Fruit fly (Drosophila melanogaster): ENCODE data around the gene Nab2.
A peak's percentile ranks its signal among the peaks of the same experiment; 100 is the strongest.

The Nab2 gene

DNA sequence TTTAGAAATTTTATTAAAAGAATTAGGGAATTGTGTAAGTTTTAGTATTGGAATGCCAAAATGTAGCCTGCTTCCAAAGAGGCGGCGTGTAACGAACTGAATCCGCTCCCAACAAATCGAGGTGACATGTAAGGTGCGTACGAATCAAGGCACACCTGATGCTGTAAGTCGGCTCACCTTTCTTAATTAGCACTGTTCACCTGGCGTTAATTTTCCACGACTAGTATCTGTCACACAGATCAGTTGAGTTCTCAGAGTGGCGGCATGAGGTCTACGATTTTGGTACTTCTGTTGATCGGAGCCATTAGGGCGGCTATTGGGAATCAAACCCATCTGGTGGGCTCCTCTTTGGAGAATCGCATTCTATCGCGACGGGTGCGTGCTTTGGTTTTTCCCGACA lies 43.4 kb upstream of the Nab2 start, which contains the start of the genes CG5762 and CG33339:
Gene CG5762, minus strand, starts transcription at position 101 of the 400 bp plus-strand sequence.
Gene CG33339, plus strand, starts transcription at position 265 of the 400 bp plus-strand sequence.
- TF ChIP-seq Blimp-1 (GFP tag; optimal IDR thresholded peaks at IDR 0.05), result no peak
- TF ChIP-seq fkh (GFP tag; optimal IDR thresholded peaks at IDR 0.05), result no peak
- no peak for TF ChIP-seq CG6808 (GFP tag; optimal IDR thresholded peaks at IDR 0.05)
- TF ChIP-seq Gug (GFP tag; IDR thresholded peaks at IDR 0.05), result no peak
- no peak for TF ChIP-seq pdm3 (GFP tag; optimal IDR thresholded peaks at IDR 0.05)
- no peak for TF ChIP-seq CG1621 (tag; optimal IDR thresholded peaks at IDR 0.05)
- TF ChIP-seq CG8119 (GFP tag; IDR thresholded peaks at IDR 0.05), result no peak
- no peak for TF ChIP-seq CG4318 (GFP tag; optimal IDR thresholded peaks at IDR 0.05)
- TF ChIP-seq Hr4 (GFP tag; optimal IDR thresholded peaks at IDR 0.05), result no peak
- no peak for TF ChIP-seq cyc (GFP tag; optimal IDR thresholded peaks at IDR 0.05)
- no peak for TF ChIP-seq Eip78C (GFP tag)
- no peak for TF ChIP-seq Lpt (GFP tag; optimal IDR thresholded peaks at IDR 0.05)
- TF ChIP-seq Ets21C (GFP tag; optimal IDR thresholded peaks at IDR 0.05), result no peak
- TF ChIP-seq CG16779 (tag; optimal IDR thresholded peaks at IDR 0.05), result no peak
- TF ChIP-seq CG9139 (GFP tag; optimal IDR thresholded peaks at IDR 0.05), result no peak
- TF ChIP-seq CG6276 (GFP tag; optimal IDR thresholded peaks at IDR 0.05), result no peak
- no peak for TF ChIP-seq CG6163 (GFP tag; IDR thresholded peaks at IDR 0.05)

DNA sequence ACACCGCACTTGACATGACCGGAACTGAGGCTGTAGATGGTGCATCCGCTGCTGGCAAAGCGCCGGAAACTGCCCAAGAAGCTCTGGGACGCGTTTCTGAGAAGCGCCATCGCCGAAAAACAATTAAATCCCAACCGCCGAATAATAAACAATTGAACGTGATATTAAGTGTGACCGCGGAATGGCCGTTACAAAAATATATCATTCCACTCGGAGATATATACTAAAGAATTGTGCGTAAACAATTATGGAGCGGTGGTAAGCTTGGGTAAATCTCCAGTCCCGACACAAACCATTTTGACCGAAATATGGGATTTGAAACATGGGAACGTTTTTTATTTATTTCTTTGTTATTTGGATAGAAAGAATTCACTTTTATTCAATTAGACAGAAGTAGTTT lies 41.7 kb upstream of the Nab2 start, which contains the start of gene CG18528:
Gene CG18528, minus strand, starts transcription at position 188 of the 400 bp plus-strand sequence.
- TF ChIP-seq acj6 (GFP tag; optimal IDR thresholded peaks at IDR 0.05) (no peak), Lpt (GFP tag; optimal IDR thresholded peaks at IDR 0.05) (no peak), CG4318 (GFP tag; optimal IDR thresholded peaks at IDR 0.05) (no peak), Sox15 (GFP tag; optimal IDR thresholded peaks at IDR 0.05) (no peak), Sox14 (GFP tag; optimal IDR thresholded peaks at IDR 0.05) (peak; percentile 97), CG3919 (GFP tag; optimal IDR thresholded peaks at IDR 0.05) (no peak), Hr4 (GFP tag; optimal IDR thresholded peaks at IDR 0.05) (no peak)

DNA sequence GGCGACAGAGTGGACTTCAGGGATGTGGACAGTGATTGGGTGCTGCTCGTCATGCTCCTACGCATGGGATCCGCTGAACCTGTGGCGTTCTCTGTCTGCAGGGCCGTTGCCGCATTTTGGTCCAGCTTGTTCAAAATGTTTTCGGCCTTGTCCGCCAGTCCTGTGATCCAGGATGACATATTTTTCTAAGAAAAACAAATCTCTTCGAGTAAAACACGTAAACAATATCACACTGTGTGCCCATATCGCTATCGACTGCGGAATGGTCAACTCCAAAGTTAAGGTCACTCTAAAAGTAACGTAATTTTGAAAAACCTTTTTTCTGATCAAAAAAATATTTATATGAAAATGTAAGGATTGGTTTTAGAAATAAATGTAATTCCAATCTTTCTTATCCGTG lies 39.5 kb upstream of the Nab2 start, which contains the start of gene Golgin84:
Gene Golgin84, minus strand, starts transcription at position 241 of the 400 bp plus-strand sequence.
- TF ChIP-seq fd85E (GFP tag; optimal IDR thresholded peaks at IDR 0.05), result no peak
- TF ChIP-seq Eip75B (GFP tag; optimal IDR thresholded peaks at IDR 0.05), result no peak
- TF ChIP-seq achi (GFP tag; optimal IDR thresholded peaks at IDR 0.05), result no peak
- no peak for TF ChIP-seq acj6 (GFP tag; optimal IDR thresholded peaks at IDR 0.05)
- no peak for TF ChIP-seq CG8632 (GFP tag; optimal IDR thresholded peaks at IDR 0.05)
- TF ChIP-seq Ets21C (GFP tag; optimal IDR thresholded peaks at IDR 0.05), result no peak
- no peak for TF ChIP-seq Sox102F (GFP tag; optimal IDR thresholded peaks at IDR 0.05)

DNA sequence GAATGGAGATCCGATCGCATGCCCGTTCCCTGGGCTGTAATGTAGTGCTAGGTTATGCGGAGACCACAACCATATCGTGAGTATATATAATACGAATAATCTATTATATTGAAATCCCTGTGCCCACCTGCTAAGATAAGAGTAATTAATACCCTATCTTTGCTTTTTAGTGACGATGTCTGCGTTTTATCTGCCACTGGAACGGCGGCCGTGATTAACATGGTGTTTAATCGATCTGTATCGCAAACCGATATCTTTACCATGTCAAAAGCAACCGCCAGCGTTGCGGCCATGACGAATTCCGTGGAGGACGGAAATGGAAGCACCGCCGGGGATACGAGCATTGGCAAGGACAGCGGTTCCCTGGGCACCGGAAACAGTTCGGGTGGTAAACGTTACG lies 35.2 kb upstream of the Nab2 start:
- TF ChIP-seq salr (GFP tag; optimal IDR thresholded peaks at IDR 0.05) (no peak), Lpt (GFP tag; optimal IDR thresholded peaks at IDR 0.05) (no peak), Hr39 (GFP tag; optimal IDR thresholded peaks at IDR 0.05) (no peak), CG6854 (GFP tag; optimal IDR thresholded peaks at IDR 0.05) (no peak), CG6808 (GFP tag; optimal IDR thresholded peaks at IDR 0.05) (no peak), lz (GFP tag; optimal IDR thresholded peaks at IDR 0.05) (no peak)

DNA sequence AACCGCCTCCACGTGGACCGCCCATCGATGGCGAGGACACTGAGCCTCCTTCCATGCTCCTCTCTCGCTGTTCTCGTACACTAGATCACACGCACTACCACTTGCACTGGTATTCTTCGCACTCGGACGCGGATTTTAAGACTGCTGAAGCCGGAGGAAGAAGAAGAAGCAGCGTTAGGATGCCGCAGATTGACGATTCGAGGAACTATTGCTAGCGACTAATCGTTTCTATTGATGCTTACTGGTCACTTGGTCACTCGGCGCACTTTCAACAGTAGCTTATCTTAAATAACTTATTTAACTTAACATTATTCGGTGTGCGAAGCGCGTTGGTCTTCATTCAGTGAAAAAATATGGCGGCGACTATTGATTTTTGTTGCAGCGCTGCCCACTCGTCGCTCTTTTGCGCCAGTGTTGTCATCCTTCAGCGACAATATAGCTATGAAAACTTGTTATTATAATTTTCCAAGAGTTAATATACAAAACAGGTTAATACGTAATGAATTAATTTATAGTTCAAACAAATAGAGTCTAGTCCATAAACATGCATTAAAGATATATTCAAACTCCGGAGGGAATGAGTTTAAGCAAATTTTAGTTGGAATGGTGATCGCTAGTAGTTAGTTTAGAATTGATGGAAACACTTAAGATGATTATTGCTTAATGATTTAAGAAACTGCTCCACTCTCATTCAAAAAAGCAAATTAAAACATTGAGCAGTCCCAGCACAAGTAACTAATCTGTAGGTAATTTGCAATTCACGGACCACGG lies 30.4 kb upstream of the Nab2 start, which contains the start of the genes CG5746 and CG6454:
Gene CG5746, minus strand, starts transcription at position 372 of the 771 bp plus-strand sequence.
Gene CG6454, plus strand, starts transcription at position 763 of the 771 bp plus-strand sequence.
- TF ChIP-seq salr (GFP tag; optimal IDR thresholded peaks at IDR 0.05) (no peak), topi (GFP tag; optimal IDR thresholded peaks at IDR 0.05) (no peak), lz (GFP tag; optimal IDR thresholded peaks at IDR 0.05) (peak; percentile 75), esn (GFP tag; optimal IDR thresholded peaks at IDR 0.05) (peak; percentile 76), Blimp-1 (GFP tag; optimal IDR thresholded peaks at IDR 0.05) (no peak), CG6276 (GFP tag; optimal IDR thresholded peaks at IDR 0.05) (no peak), Sox15 (GFP tag; optimal IDR thresholded peaks at IDR 0.05) (peak; percentile 47), CG11294 (GFP tag; IDR thresholded peaks at IDR 0.05) (peak; percentile 18; the same call in 1 of the 2 replicates), CG11902 (GFP tag; optimal IDR thresholded peaks at IDR 0.05) (peak; percentile 44), CG1621 (tag; optimal IDR thresholded peaks at IDR 0.05) (no peak), ss (GFP tag; optimal IDR thresholded peaks at IDR 0.05) (no peak), eg (GFP tag; IDR thresholded peaks at IDR 0.05) (no peak; the same call in 2 of the 3 replicates), cyc (GFP tag; optimal IDR thresholded peaks at IDR 0.05) (peak; percentile 61), Hr4 (GFP tag; optimal IDR thresholded peaks at IDR 0.05) (no peak), Sox102F (GFP tag; optimal IDR thresholded peaks at IDR 0.05) (no peak), CG31627 (GFP tag; optimal IDR thresholded peaks at IDR 0.05) (peak; percentile 79), Gug (GFP tag; IDR thresholded peaks at IDR 0.05) (0 out of 2 replicates have a peak, but pooled peaks have one; percentile 9), CG34406 (GFP tag; optimal IDR thresholded peaks at IDR 0.05) (no peak)

Data from whole organism, prepupa.